Worm (Caenorhabditis elegans): ENCODE measurements around the gene dlg-1.

DNA sequence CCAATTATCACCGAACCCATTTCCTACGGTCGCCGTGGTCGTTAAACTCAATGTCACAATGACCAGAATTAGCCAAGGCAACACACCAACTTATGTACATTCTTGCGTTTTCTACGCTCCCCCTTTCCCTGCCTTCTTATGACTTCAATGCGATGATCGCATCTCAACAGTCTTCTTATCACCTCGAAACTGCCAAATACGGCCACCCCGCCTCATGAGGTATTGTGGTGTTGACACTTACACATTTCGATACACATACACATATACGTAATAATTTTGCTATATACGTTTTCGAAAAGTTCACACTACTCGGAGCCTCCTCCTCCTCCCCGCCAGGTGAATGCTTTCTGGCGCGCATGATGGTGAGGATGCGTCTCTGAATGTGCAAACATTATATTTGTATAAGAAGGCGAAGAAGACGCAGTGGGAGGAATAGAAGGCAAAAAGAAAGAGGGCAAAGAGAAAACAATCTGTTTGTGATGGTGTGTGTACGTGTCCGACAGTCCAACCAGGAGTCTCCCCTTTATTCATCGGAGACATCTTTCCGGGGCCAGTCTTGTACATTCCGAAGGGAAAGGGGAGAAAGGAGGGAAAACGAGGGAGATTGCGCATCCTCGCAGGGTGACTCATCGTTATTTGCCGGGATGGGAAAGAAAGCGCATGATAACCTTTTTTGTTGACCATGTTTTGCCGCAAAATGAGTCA is 528 bp downstream of the dlg-1 start:
- TF ChIP-seq unc-130 (tag; optimal IDR thresholded peaks at IDR 0.05) (no peak), lin-39 (tag; optimal IDR thresholded peaks at IDR 0.05) (no peak), nhr-11 (tag; optimal IDR thresholded peaks at IDR 0.05) (no peak), aly-2 (tag; optimal IDR thresholded peaks at IDR 0.05) (no peak), nhr-28 (tag; optimal IDR thresholded peaks at IDR 0.05) (no peak), irx-1 (tag; optimal IDR thresholded peaks at IDR 0.05) (no peak), C04F5.9 (tag; optimal IDR thresholded peaks at IDR 0.05) (no peak), dpl-1 (GFP tag; optimal IDR thresholded peaks at IDR 0.05) (no peak), nhr-77 (tag; optimal IDR thresholded peaks at IDR 0.05) (no peak), fos-1 (tag; optimal IDR thresholded peaks at IDR 0.05) (peak; percentile 32), elt-3 (tag; optimal IDR thresholded peaks at IDR 0.05) (peak in 2 of 6 experiments; percentile 12 to 36), unc-62 (GFP tag; optimal IDR thresholded peaks at IDR 0.05) (no peak), tlp-1 (tag; optimal IDR thresholded peaks at IDR 0.05) (no peak), blmp-1 (tag; optimal IDR thresholded peaks at IDR 0.05) (peak; percentile 99)
